Fruit fly (Drosophila melanogaster): Measurements from ENCODE around the gene Jon74E.

dm6 chr3L:17595810-17596561, 47.1 kb upstream of the Jon74E start:
- no peak for TF ChIP-seq dmrt99B (tag; optimal IDR thresholded peaks at IDR 0.05)
- no peak for TF ChIP-seq Bdp1 (GFP tag; optimal IDR thresholded peaks at IDR 0.05)
- TF ChIP-seq CG34224 (GFP tag; IDR thresholded peaks at IDR 0.05; ENCODE audit: partially characterized antibody) = no peak
- no peak for TF ChIP-seq CG9817 (tag; optimal IDR thresholded peaks at IDR 0.05)
